Worm (Caenorhabditis elegans) whole organism, late embryonic: ENCODE results near the gene ZK836.3.

Source experiments
- C08G9.2 ChIP-seq: sonication (generic microtip); optimal IDR thresholded peaks from 2 replicates; lab custom pipeline; 2016; ENCODE audit warnings: mild to moderate bottlenecking, missing genetic modification characterization, moderate library complexity, missing compliant biosample characterization
- C38D4.7 ChIP-seq: fragments of 200-800 bp; sonication (Bioruptor generic); optimal IDR thresholded peaks from 2 replicates; lab custom pipeline; 2018; ENCODE audit warnings: mild to moderate bottlenecking, missing genetic modification characterization, moderate library complexity, missing compliant biosample characterization
- F13H6.1 ChIP-seq: sonication (generic microtip); optimal IDR thresholded peaks from 2 replicates; lab custom pipeline; 2016; ENCODE audit warnings: missing genetic modification characterization, missing compliant biosample characterization
- ceh-14 ChIP-seq: sonication (generic microtip); optimal IDR thresholded peaks from 2 replicates; lab custom pipeline; 2016; ENCODE audit warnings: missing genotype, missing genetic modification characterization, missing compliant biosample characterization
- ceh-19 ChIP-seq: fragments of 200-800 bp; sonication (Bioruptor generic); optimal IDR thresholded peaks from 2 replicates; lab custom pipeline; 2018; ENCODE audit warnings: mild to moderate bottlenecking, missing genetic modification characterization, missing compliant biosample characterization
- ceh-22 ChIP-seq: sonication (generic microtip); optimal IDR thresholded peaks from 2 replicates; lab custom pipeline; 2017; ENCODE audit warnings: missing biosample characterization, missing genetic modification characterization
- ceh-31 ChIP-seq: sonication (generic microtip); optimal IDR thresholded peaks from 2 replicates; lab custom pipeline; 2016; ENCODE audit warnings: missing genetic modification characterization, missing compliant biosample characterization
- ceh-34 ChIP-seq: sonication (generic microtip); optimal IDR thresholded peaks from 2 replicates; lab custom pipeline; 2016; ENCODE audit warnings: mild to moderate bottlenecking, missing genetic modification characterization, missing compliant biosample characterization
- ceh-48 ChIP-seq: sonication (generic microtip); optimal IDR thresholded peaks from 2 replicates; lab custom pipeline; 2016; ENCODE audit warnings: missing genetic modification characterization, inconsistent platforms, missing compliant biosample characterization
- ceh-6 ChIP-seq: fragments of 200-800 bp; sonication (Bioruptor generic); optimal IDR thresholded peaks from 2 replicates; lab custom pipeline; 2018; ENCODE audit warnings: mild to moderate bottlenecking, missing genetic modification characterization, missing compliant biosample characterization
- ceh-9 ChIP-seq: sonication (generic microtip); optimal IDR thresholded peaks from 2 replicates; lab custom pipeline; 2016; ENCODE audit warnings: mild to moderate bottlenecking, missing genetic modification characterization, inconsistent platforms, missing compliant biosample characterization
- dmd-4 ChIP-seq: sonication (generic microtip); optimal IDR thresholded peaks from 2 replicates; lab custom pipeline; 2016; ENCODE audit warnings: borderline replicate concordance, missing genetic modification characterization, missing compliant biosample characterization
- dve-1 ChIP-seq: sonication (generic microtip); optimal IDR thresholded peaks from 2 replicates; lab custom pipeline; 2017; ENCODE audit warnings: antibody characterized with exemption, mild to moderate bottlenecking, missing genetic modification characterization, missing compliant biosample characterization
- elt-2 ChIP-seq: sonication (generic microtip); optimal IDR thresholded peaks from 2 replicates; lab custom pipeline; 2016; ENCODE audit warnings: missing genetic modification reagents, missing genetic modification characterization, missing compliant biosample characterization
- elt-4 ChIP-seq: sonication (generic microtip); optimal IDR thresholded peaks from 2 replicates; lab custom pipeline; 2016; ENCODE audit warnings: missing genetic modification characterization, missing compliant biosample characterization
- ets-4 ChIP-seq: sonication (generic microtip); optimal IDR thresholded peaks from 2 replicates; lab custom pipeline; 2016; ENCODE audit warnings: missing genetic modification characterization, missing compliant biosample characterization
- eyg-1 ChIP-seq: sonication (generic microtip); optimal IDR thresholded peaks from 2 replicates; lab custom pipeline; 2016; ENCODE audit warnings: missing genotype, missing genetic modification characterization, missing compliant biosample characterization
- fkh-10 ChIP-seq: fragments of 150-350 bp; optimal IDR thresholded peaks from 2 replicates; lab custom pipeline; 2014; ENCODE audit warnings: missing biosample characterization, missing genetic modification reagents, missing genetic modification characterization
- gmeb-2 ChIP-seq: sonication (generic microtip); optimal IDR thresholded peaks from 2 replicates; lab custom pipeline; 2016; ENCODE audit warnings: missing genetic modification characterization, inconsistent platforms, missing compliant biosample characterization
- hlh-6 ChIP-seq: sonication (generic microtip); optimal IDR thresholded peaks from 2 replicates; lab custom pipeline; 2016; ENCODE audit warnings: missing genotype, missing genetic modification characterization, missing compliant biosample characterization
- hlh-8 ChIP-seq: sonication (generic microtip); optimal IDR thresholded peaks from 2 replicates; lab custom pipeline; 2016; ENCODE audit warnings: missing genotype, missing genetic modification characterization, missing compliant biosample characterization
- lin-11 ChIP-seq: fragments of 200-800 bp; sonication (Bioruptor generic); optimal IDR thresholded peaks from 2 replicates; lab custom pipeline; 2018; ENCODE audit warnings: mild to moderate bottlenecking, missing genetic modification characterization, missing compliant biosample characterization
- mec-3 ChIP-seq: sonication (generic microtip); optimal IDR thresholded peaks from 2 replicates; lab custom pipeline; 2016; ENCODE audit warnings: borderline replicate concordance, missing genetic modification characterization, missing compliant biosample characterization
- nfya-1 ChIP-seq: sonication (generic microtip); optimal IDR thresholded peaks from 2 replicates; lab custom pipeline; 2017; ENCODE audit warnings: missing genetic modification characterization, mild to moderate bottlenecking, missing compliant biosample characterization, antibody characterized with exemption, moderate library complexity
- npax-4 ChIP-seq: sonication (generic microtip); optimal IDR thresholded peaks from 2 replicates; lab custom pipeline; 2016; ENCODE audit warnings: missing genetic modification characterization, missing compliant biosample characterization
- odd-2 ChIP-seq: sonication (generic microtip); optimal IDR thresholded peaks from 2 replicates; lab custom pipeline; 2017; ENCODE audit warnings: antibody characterized with exemption, mild to moderate bottlenecking, missing genetic modification characterization, missing compliant biosample characterization
- pat-9 ChIP-seq: fragments of 200-800 bp; sonication (Bioruptor generic); optimal IDR thresholded peaks from 2 replicates; lab custom pipeline; 2018; ENCODE audit warnings: mild to moderate bottlenecking, missing genetic modification characterization, moderate library complexity, missing compliant biosample characterization
- pha-2 ChIP-seq: sonication (generic microtip); optimal IDR thresholded peaks from 2 replicates; lab custom pipeline; 2017; ENCODE audit warnings: mild to moderate bottlenecking, missing genetic modification characterization, missing compliant biosample characterization
- pqm-1 ChIP-seq: sonication (generic microtip); optimal IDR thresholded peaks from 2 replicates; lab custom pipeline; 2016; ENCODE audit warnings: missing genetic modification characterization, missing compliant biosample characterization
- pros-1 ChIP-seq: fragments of 150-350 bp; optimal IDR thresholded peaks from 2 replicates; lab custom pipeline; 2014; ENCODE audit warnings: missing biosample characterization, missing genetic modification reagents, missing genetic modification characterization
- ref-2 ChIP-seq: sonication (generic microtip); optimal IDR thresholded peaks from 2 replicates; lab custom pipeline; 2016; ENCODE audit warnings: missing genetic modification characterization, missing compliant biosample characterization
- rnt-1 ChIP-seq: sonication (generic microtip); optimal IDR thresholded peaks from 2 replicates; lab custom pipeline; 2016; ENCODE audit warnings: missing genetic modification characterization, missing compliant biosample characterization
- sdc-2 ChIP-seq: sonication (generic microtip); optimal IDR thresholded peaks from 2 replicates; lab custom pipeline; 2016; ENCODE audit warnings: missing genotype, missing genetic modification characterization, missing compliant biosample characterization
- unc-3 ChIP-seq, 2 experiments: fragments of 200-800 bp in 1 of 2; sonication (Bioruptor generic) in 1 of 2; sonication (generic microtip) in 1 of 2; conservative IDR thresholded peaks in 1 of 2; optimal IDR thresholded peaks in 1 of 2; 2 replicates each; pipeline versions ENCODE4 v1.3.6 to Lab custom; 2016 to 2022; ENCODE audit warnings: missing compliant biosample characterization in 2 of 2, missing genetic modification characterization in 2 of 2, missing genetic modification reagents in 1 of 2
- unc-55 ChIP-seq: sonication (generic microtip); optimal IDR thresholded peaks from 2 replicates; lab custom pipeline; 2017; ENCODE audit warnings: missing biosample characterization, missing genetic modification reagents, missing genetic modification characterization

The ZK836.3 gene

DNA sequence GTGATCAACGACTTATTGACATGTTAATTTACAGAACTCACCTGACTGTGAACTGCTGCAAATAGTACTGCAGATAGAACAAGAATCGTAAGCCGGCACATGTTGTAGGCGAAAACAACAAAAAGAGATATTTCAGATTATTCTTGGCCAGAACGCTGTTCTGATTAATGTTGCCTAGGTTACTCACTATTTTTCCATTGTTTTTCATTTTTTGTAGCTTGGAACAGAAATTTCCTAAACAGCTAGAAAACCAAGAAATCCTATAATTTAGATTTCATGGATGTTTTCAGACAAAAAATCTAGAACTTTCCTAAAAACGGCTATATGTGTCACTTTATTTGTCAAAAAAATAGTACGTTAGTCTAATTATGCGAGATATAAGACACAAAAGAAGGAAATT, 41.2 kb downstream of the ZK836.3 start, which contains the start of gene C27A7.9:
TSS of gene C27A7.9 (minus strand) at position 101 of the 400 bp plus-strand sequence.
- TF ChIP-seq dmd-4 (tag; lab: Kevin White, UChicago): no peak
- TF ChIP-seq C08G9.2: no peak
- no peak for TF ChIP-seq eyg-1 (tag; lab: Kevin White, UChicago)
- TF ChIP-seq ceh-9: no peak
- no peak for TF ChIP-seq ceh-31
- no peak for TF ChIP-seq ceh-19 (GFP tag; lab: Kevin White, UChicago)
- no peak for TF ChIP-seq elt-2
- no peak for TF ChIP-seq pat-9
- no peak for TF ChIP-seq unc-55 (GFP tag; lab: Kevin White, UChicago)

DNA sequence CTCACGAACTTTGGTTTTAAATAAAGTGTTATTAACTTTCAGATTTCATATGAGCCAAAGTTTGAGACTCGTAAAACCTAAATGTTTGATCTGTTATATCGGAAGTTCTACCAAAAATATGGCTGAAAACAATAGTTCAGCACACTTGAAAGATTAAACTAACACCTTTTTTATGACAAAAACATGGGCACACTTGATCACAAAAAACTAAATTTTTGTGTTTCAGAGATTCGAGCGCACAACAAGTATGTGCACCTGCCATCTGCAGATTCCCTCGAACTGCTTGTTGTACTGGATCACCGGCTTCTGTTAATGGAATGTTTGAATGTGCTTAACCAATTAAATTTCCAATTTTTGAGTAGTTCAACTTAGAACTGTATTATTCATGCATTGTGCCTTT, 42.0 kb downstream of the ZK836.3 start:
- TF ChIP-seq sdc-2 (no peak), ets-4 (tag; lab: Kevin White, UChicago) (no peak), C38D4.7 (GFP tag; lab: Kevin White, UChicago) (no peak)

DNA sequence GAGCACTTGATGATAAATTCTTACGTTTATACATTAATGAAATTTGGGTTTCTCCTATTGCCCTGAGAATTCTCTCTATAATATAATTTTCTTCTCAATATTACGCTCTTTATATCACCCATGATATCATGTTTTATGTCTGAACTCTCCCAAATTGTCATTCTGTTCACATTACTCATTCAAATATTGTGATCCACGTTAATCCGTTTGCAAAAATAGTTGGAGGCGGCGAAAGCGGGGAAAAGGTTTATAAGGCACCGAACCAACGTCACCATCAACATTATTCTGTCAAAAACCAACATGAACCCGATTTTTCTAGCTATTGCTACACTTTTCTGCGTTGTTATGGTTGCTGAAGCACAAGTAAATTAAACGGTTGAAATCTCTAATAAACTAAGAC, 42.9 kb downstream of the ZK836.3 start, which contains the start of gene C27A7.8:
TSS of gene C27A7.8 (plus strand) at position 301 of the 400 bp plus-strand sequence.
- TF ChIP-seq pqm-1 (tag; lab: Kevin White, UChicago): no peak
- no peak for TF ChIP-seq hlh-6 (tag; lab: Kevin White, UChicago)
- TF ChIP-seq ceh-19 (GFP tag; lab: Kevin White, UChicago): no peak
- no peak for TF ChIP-seq odd-2 (tag; lab: Kevin White, UChicago)
- no peak for TF ChIP-seq ref-2 (tag; lab: Kevin White, UChicago)
- no peak for TF ChIP-seq npax-4 (tag; lab: Kevin White, UChicago)
- TF ChIP-seq C38D4.7 (GFP tag; lab: Kevin White, UChicago): no peak
- no peak for TF ChIP-seq ceh-6 (GFP tag; lab: Kevin White, UChicago)
- TF ChIP-seq lin-11 (tag; lab: Kevin White, UChicago): no peak
- no peak for TF ChIP-seq mec-3 (tag; lab: Kevin White, UChicago)

DNA sequence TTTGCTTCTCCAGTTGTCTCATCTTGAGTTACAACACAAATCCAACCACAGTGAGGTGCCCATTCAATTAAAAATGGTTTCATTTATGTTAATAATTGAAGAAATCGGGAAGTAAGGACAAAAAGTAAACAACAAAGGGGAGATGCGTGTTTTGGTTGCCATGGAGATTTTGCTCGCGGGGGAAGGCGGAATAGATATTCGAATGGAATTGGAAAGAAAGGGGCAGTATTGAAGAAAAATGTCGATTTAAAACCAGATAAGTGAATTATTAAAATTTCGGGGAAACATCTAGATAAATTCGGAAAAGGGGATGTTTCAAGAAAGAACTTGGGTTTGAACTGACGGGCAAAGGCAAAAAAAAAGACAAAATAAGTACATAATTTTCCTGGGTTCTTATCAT, 45.1 kb downstream of the ZK836.3 start, which contains the start of gene che-11:
TSS of gene che-11 (minus strand) at position 101 of the 400 bp plus-strand sequence.
- TF ChIP-seq dve-1 (tag; lab: Kevin White, UChicago) (no peak), F13H6.1 (no peak), ceh-22 (tag; lab: Kevin White, UChicago) (no peak), ceh-34 (tag; lab: Kevin White, UChicago) (no peak), rnt-1 (tag; lab: Kevin White, UChicago) (no peak), ceh-48 (tag; lab: Kevin White, UChicago) (no peak), fkh-10 (GFP tag; lab: Kevin White, UChicago) (no peak), eyg-1 (tag; lab: Kevin White, UChicago) (no peak), pha-2 (tag; lab: Kevin White, UChicago) (no peak), pqm-1 (tag; lab: Kevin White, UChicago) (no peak), elt-4 (tag; lab: Kevin White, UChicago) (no peak), unc-3 (GFP tag; conservative IDR thresholded peaks at IDR 0.05; lab: Robert Waterston, UW) (no peak), unc-3 (tag; optimal IDR thresholded peaks at IDR 0.05; lab: Kevin White, UChicago) (no peak), nfya-1 (tag; lab: Kevin White, UChicago) (no peak), ceh-19 (GFP tag; lab: Kevin White, UChicago) (no peak), dmd-4 (tag; lab: Kevin White, UChicago) (no peak), gmeb-2 (tag; lab: Kevin White, UChicago) (no peak), pat-9 (no peak), pros-1 (no peak), hlh-8 (tag; lab: Kevin White, UChicago) (no peak), ceh-14 (tag; lab: Kevin White, UChicago) (no peak)
